Fruit fly (Drosophila melanogaster) whole organism, adult: ENCODE data around the gene CG4839.
A peak's percentile ranks its signal among the peaks of the same experiment; 100 is the strongest.

Experiments
- CG11617 ChIP-seq: fragments of 200-800 bp; sonication (Bioruptor generic); optimal IDR thresholded peaks from 2 replicates; lab custom pipeline; 2017; ENCODE audit warnings: mild to moderate bottlenecking, missing biosample characterization, missing genetic modification reagents, missing genetic modification characterization
- CG12768 ChIP-seq: fragments of 200-800 bp; sonication (Bioruptor generic); optimal IDR thresholded peaks from 2 replicates; lab custom pipeline; 2017; ENCODE audit warnings: missing biosample characterization, missing genetic modification characterization, mild to moderate bottlenecking, moderate library complexity, missing genetic modification reagents
- CG1620 ChIP-seq: fragments of 200-800 bp; sonication (Bioruptor generic); optimal IDR thresholded peaks from 2 replicates; lab custom pipeline; 2016; ENCODE audit warnings: missing biosample characterization, missing genetic modification characterization
- CG33017 ChIP-seq: fragments of 200-800 bp; sonication (Bioruptor generic); optimal IDR thresholded peaks from 2 replicates; lab custom pipeline; 2018; ENCODE audit warnings: missing biosample characterization, mild to moderate bottlenecking, missing genetic modification characterization, moderate library complexity
- CG5204 ChIP-seq: fragments of 200-800 bp; sonication (Bioruptor generic); optimal IDR thresholded peaks from 2 replicates; lab custom pipeline; 2016; ENCODE audit warnings: missing biosample characterization, missing genetic modification characterization
- CG7045 ChIP-seq: fragments of 200-800 bp; sonication (Bioruptor generic); optimal IDR thresholded peaks from 2 replicates; lab custom pipeline; 2017; ENCODE audit warnings: missing biosample characterization, mild to moderate bottlenecking, missing genetic modification characterization
- Clk ChIP-seq: fragments of 200-800 bp; sonication (Bioruptor generic); optimal IDR thresholded peaks from 2 replicates; lab custom pipeline; 2017; ENCODE audit warnings: missing biosample characterization, missing genetic modification characterization
- Crg-1 ChIP-seq: fragments of 200-800 bp; sonication (Bioruptor generic); optimal IDR thresholded peaks from 2 replicates; lab custom pipeline; 2016; ENCODE audit warnings: missing biosample characterization, missing genetic modification characterization
- kay ChIP-seq: fragments of 200-800 bp; sonication (Bioruptor generic); peaks from one replicate; lab custom pipeline; 2016; ENCODE audit warnings: missing biosample characterization, missing genetic modification characterization, borderline replicate concordance
- tj ChIP-seq: fragments of 200-800 bp; sonication (Bioruptor generic); optimal IDR thresholded peaks from 3 replicates; lab custom pipeline; 2017; ENCODE audit warnings: missing biosample characterization, mild to moderate bottlenecking, missing genetic modification characterization, moderate library complexity
- toe ChIP-seq: fragments of 200-800 bp; sonication (Bioruptor generic); optimal IDR thresholded peaks from 2 replicates; lab custom pipeline; 2016; ENCODE audit warnings: missing biosample characterization, missing genetic modification characterization

- TF ChIP-seq CG7045 (GFP tag; lab: Kevin White, UChicago), result no peak
- TF ChIP-seq CG33017 (tag; lab: Kevin White, UChicago), result no peak
- TF ChIP-seq tj, result no peak
- TF ChIP-seq CG11617 (GFP tag; lab: Kevin White, UChicago), result no peak
- TF ChIP-seq toe (GFP tag; lab: Kevin White, UChicago), result no peak
- no peak for TF ChIP-seq kay (GFP tag; lab: Kevin White, UChicago)
- no peak for TF ChIP-seq Clk (GFP tag; lab: Kevin White, UChicago)
- TF ChIP-seq CG1620 (GFP tag; lab: Kevin White, UChicago), result no peak
- no peak for TF ChIP-seq Crg-1 (GFP tag; lab: Kevin White, UChicago)
- no peak for TF ChIP-seq CG5204 (GFP tag; lab: Kevin White, UChicago)
- TF ChIP-seq CG12768 (GFP tag; lab: Kevin White, UChicago), result peak; percentile 7
Observed at dm6 chr2L:10144236-10144953, at the start of gene CG4839.
